Worm (Caenorhabditis elegans) whole organism, L2 larva: ENCODE measurements around the gene cct-6.

ENCODE experiments used
- F13H6.1 ChIP-seq: sonication (generic microtip); optimal IDR thresholded peaks from 2 replicates; lab custom pipeline; 2016; ENCODE audit warnings: missing genetic modification characterization, missing compliant biosample characterization
- ceh-16 ChIP-seq: fragments of 150-350 bp; optimal IDR thresholded peaks from 2 replicates; lab custom pipeline; 2014; ENCODE audit warnings: missing biosample characterization, missing genetic modification characterization
- gmeb-1 ChIP-seq: fragments of 150-350 bp; optimal IDR thresholded peaks from 2 replicates; lab custom pipeline; 2014; ENCODE audit warnings: missing biosample characterization, missing genetic modification characterization
- lin-13 ChIP-seq: fragments of 150-350 bp; optimal IDR thresholded peaks from 2 replicates; lab custom pipeline; 2014; ENCODE audit warnings: missing biosample characterization, missing genetic modification reagents, missing genetic modification characterization
- lin-39 ChIP-seq: fragments of 150-350 bp; optimal IDR thresholded peaks from 2 replicates; lab custom pipeline; 2014; ENCODE audit warnings: missing biosample characterization, missing genetic modification reagents, missing genetic modification characterization
- lsy-2 ChIP-seq, 2 experiments: fragments of 150-350 bp in 1 of 2; sonication (generic microtip) in 1 of 2; optimal IDR thresholded peaks; 2 replicates each; lab custom pipeline; 2014 to 2017; ENCODE audit warnings: missing biosample characterization in 2 of 2, missing genetic modification characterization in 2 of 2
- mab-5 ChIP-seq: fragments of 150-350 bp; optimal IDR thresholded peaks from 2 replicates; lab custom pipeline; 2014; ENCODE audit warnings: missing biosample characterization, missing genetic modification characterization
- nhr-10 ChIP-seq: sonication (generic microtip); optimal IDR thresholded peaks from 2 replicates; lab custom pipeline; 2017; ENCODE audit warnings: missing biosample characterization, missing genetic modification characterization
- nhr-12 ChIP-seq: fragments of 150-350 bp; optimal IDR thresholded peaks from 2 replicates; lab custom pipeline; 2014; ENCODE audit warnings: missing biosample characterization, missing genetic modification characterization
- nhr-77 ChIP-seq: fragments of 150-350 bp; optimal IDR thresholded peaks from 2 replicates; lab custom pipeline; 2014; ENCODE audit warnings: missing biosample characterization, missing genetic modification characterization
- peb-1 ChIP-seq: fragments of 150-350 bp; optimal IDR thresholded peaks from 2 replicates; lab custom pipeline; 2014; ENCODE audit warnings: missing biosample characterization, missing genetic modification characterization
- unc-55 ChIP-seq: fragments of 150-350 bp; sonication (generic microtip); optimal IDR thresholded peaks from 3 replicates; lab custom pipeline; 2014; ENCODE audit warnings: missing biosample characterization, missing genetic modification reagents, missing genetic modification characterization

ce11 chrIII:5871760-5872159 lies 16.3 kb upstream of the cct-6 start, which contains the start of the genes F01F1.11 and F01F1.3:
- no peak for TF ChIP-seq nhr-10 (tag; lab: Kevin White, UChicago)
- no peak for TF ChIP-seq ceh-16
- TF ChIP-seq peb-1 (tag; lab: Kevin White, UChicago), result no peak
- no peak for TF ChIP-seq lin-39 (tag; lab: Kevin White, UChicago)
- peak; percentile 79 for TF ChIP-seq F13H6.1 (tag; lab: Kevin White, UChicago)
- peak; percentile 95 for TF ChIP-seq gmeb-1 (tag; lab: Kevin White, UChicago)
- peak; percentile 48 to 90 for TF ChIP-seq lsy-2 (tag; optimal IDR thresholded peaks at IDR 0.05; lab: Kevin White, UChicago)
- peak; percentile 69 for TF ChIP-seq lin-13
- TF ChIP-seq nhr-77 (tag; lab: Kevin White, UChicago), result peak; percentile 11
- TF ChIP-seq mab-5, result no peak
- TF ChIP-seq unc-55 (GFP tag; lab: Kevin White, UChicago), result peak; percentile 84
- TF ChIP-seq nhr-12, result no peak
